Worm (Caenorhabditis elegans): ENCODE data around the gene hlh-12.
A peak's percentile ranks its signal among the peaks of the same experiment; 100 is the strongest.

hlh-12 gene

DNA sequence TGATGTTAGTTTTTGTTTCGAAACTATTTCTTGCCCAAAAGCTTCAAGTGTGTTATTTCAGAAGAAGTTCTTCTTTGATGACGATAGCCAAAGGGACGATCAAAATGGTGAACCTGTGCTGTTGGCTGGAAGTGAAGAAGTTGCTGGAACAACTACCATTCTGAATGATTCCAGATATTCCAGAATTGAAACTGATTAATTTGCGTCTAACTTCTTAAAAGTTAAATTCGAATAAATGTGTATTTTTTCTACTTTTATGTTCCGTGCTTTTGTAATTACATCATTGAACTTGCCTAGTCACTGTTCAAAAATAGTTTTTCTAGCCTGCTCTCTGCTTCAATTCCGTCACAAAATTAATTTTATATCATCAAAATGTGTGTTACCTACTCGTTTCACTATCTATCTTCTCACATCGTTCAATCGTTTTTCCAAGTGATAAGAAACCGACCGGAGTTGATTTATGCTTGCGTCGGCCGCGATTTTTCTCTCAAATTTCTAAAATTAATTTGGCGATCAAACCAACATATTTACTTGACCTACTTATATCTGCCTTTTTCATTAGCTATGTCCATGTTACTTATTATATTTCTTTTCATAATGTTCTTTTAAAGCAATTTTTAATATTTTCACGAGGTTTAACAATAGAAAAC, 4.1 kb downstream of the hlh-12 start:
- TF ChIP-seq pqm-1 (tag; optimal IDR thresholded peaks at IDR 0.05), result peak; percentile 63
- no peak for TF ChIP-seq zag-1 (tag; optimal IDR thresholded peaks at IDR 0.05)
- TF ChIP-seq fos-1 (tag; optimal IDR thresholded peaks at IDR 0.05), result no peak
- TF ChIP-seq elt-2 (tag; optimal IDR thresholded peaks at IDR 0.05), result peak; percentile 82
- no peak for TF ChIP-seq elt-1 (tag; optimal IDR thresholded peaks at IDR 0.05)
- no peak for TF ChIP-seq mdl-1 (tag; optimal IDR thresholded peaks at IDR 0.05)
- TF ChIP-seq snpc-4 (tag; optimal IDR thresholded peaks at IDR 0.05), result peak; percentile 22
- TF ChIP-seq nfya-1 (tag; optimal IDR thresholded peaks at IDR 0.05; ENCODE audit: insufficient read depth), result no peak
- no peak for TF ChIP-seq aly-2 (tag; optimal IDR thresholded peaks at IDR 0.05)

DNA sequence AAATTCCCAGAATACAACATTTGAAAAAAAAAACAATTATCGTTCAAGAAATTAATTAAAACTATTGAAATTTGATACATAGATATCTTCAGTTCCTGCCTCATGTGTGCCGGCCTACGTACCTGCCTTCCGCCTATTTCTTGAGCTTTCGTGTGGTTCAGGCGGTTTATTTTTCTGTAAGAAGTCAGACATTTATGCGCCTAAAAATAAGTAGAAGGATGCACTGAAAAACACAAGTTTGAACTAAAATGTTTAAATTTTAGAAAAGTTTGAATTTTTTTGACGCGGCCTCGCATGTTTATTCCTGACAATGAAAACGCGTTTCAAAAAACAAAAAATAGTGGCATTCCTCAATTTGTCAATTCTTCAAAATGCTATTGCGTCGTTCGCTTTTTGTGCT, 5.5 kb downstream of the hlh-12 start, which contains the start of gene C28C12.11:
C28C12.11 (plus strand) TSS at position 301 of the 400 bp plus-strand sequence.
- TF ChIP-seq nhr-28 (tag; optimal IDR thresholded peaks at IDR 0.05), result no peak

DNA sequence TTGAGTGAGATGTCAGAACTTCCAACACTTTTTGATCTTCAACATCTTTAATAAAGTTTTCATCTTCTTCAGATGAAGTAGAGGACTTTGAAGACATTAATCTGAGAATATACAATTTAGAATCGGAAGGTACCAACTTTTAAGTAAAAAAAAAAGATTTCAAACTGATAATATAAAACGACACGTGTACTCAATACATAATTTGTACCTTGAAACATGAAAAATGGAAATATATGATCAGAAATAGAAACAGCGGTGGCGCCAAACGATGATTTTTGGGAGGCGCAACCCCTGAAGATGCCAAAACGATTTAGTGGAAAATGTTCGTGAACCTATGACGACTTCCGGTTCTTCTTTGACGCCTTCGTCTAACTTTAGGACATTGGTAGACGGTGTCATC, 6.8 kb downstream of the hlh-12 start, which contains the start of gene oat-1:
oat-1 (minus strand) TSS at position 101 of the 400 bp plus-strand sequence.
- no peak for TF ChIP-seq ceh-28 (tag; optimal IDR thresholded peaks at IDR 0.05)

DNA sequence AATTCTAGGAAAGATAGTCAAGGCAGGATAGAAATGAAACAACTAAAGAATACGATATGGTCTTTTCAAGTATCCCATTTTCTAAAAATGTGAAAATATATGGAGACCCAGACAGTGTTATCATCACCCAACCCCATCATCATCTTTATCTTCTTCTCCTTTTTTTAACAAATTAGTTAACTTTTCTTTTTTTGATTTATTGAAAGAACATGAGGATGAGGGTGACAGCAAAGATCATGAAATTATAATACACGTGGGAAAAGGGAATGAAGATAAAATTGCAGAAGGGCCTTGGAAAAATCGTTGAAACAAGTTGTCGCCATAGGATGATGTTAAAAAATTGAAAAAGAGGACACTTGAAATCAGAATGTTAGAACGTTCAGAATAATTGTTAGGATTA, 15.1 kb downstream of the hlh-12 start:
- TF ChIP-seq unc-39 (tag; optimal IDR thresholded peaks at IDR 0.05) (no peak), lsy-12 (tag; optimal IDR thresholded peaks at IDR 0.05) (no peak), unc-62 (GFP tag; optimal IDR thresholded peaks at IDR 0.05) (no peak), ceh-9 (tag; optimal IDR thresholded peaks at IDR 0.05) (no peak), mml-1 (tag; optimal IDR thresholded peaks at IDR 0.05) (no peak), zag-1 (tag; optimal IDR thresholded peaks at IDR 0.05) (no peak), ceh-16 (tag; optimal IDR thresholded peaks at IDR 0.05) (no peak), ZK546.5 (tag; optimal IDR thresholded peaks at IDR 0.05) (no peak), nhr-23 (tag; optimal IDR thresholded peaks at IDR 0.05) (no peak), lin-39 (tag; optimal IDR thresholded peaks at IDR 0.05) (no peak), eor-1 (tag; optimal IDR thresholded peaks at IDR 0.05) (no peak), snpc-4 (tag; optimal IDR thresholded peaks at IDR 0.05) (no peak)

DNA sequence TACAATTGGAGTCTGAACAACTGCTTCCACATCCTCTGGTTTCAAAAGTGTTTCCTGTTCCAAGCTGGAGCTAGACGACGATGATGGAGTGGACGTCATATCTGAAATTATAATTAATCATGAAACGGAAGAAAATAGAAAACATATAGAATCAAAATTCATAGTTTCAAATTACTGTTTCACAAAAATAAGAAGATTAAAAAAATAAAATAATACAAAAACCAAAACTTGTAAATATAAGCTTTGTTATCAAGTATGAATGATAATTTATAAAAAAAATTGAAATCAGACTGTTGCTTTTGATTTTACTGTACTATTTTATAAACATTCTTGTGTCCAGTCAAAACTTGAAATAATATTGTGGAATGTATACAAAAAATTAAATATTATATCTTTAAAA, 15.5 kb downstream of the hlh-12 start, which contains the start of gene str-176:
str-176 (minus strand) TSS at position 101 of the 400 bp plus-strand sequence.
- no peak for TF ChIP-seq egl-27 (tag; optimal IDR thresholded peaks at IDR 0.05)
- TF ChIP-seq eor-1 (tag; optimal IDR thresholded peaks at IDR 0.05), result no peak
- no peak for TF ChIP-seq ceh-9 (tag; optimal IDR thresholded peaks at IDR 0.05)
- no peak for TF ChIP-seq mml-1 (tag; optimal IDR thresholded peaks at IDR 0.05)
- no peak for TF ChIP-seq elt-3 (tag; optimal IDR thresholded peaks at IDR 0.05)
- TF ChIP-seq nhr-23 (tag; optimal IDR thresholded peaks at IDR 0.05), result no peak
- TF ChIP-seq nhr-12 (tag; optimal IDR thresholded peaks at IDR 0.05), result no peak
- TF ChIP-seq nhr-77 (tag; optimal IDR thresholded peaks at IDR 0.05), result no peak
- no peak for TF ChIP-seq ceh-16 (tag; optimal IDR thresholded peaks at IDR 0.05)
- no peak for TF ChIP-seq nfya-1 (tag; optimal IDR thresholded peaks at IDR 0.05; ENCODE audit: insufficient read depth)
- TF ChIP-seq nhr-67 (tag; optimal IDR thresholded peaks at IDR 0.05), result no peak
- TF ChIP-seq R02D3.7 (tag; optimal IDR thresholded peaks at IDR 0.05), result no peak
- TF ChIP-seq mdl-1 (tag; optimal IDR thresholded peaks at IDR 0.05), result no peak
- no peak for TF ChIP-seq unc-62 (GFP tag; optimal IDR thresholded peaks at IDR 0.05)
- TF ChIP-seq skn-1 (tag; optimal IDR thresholded peaks at IDR 0.05), result no peak
- TF ChIP-seq nhr-28 (tag; optimal IDR thresholded peaks at IDR 0.05), result no peak

DNA sequence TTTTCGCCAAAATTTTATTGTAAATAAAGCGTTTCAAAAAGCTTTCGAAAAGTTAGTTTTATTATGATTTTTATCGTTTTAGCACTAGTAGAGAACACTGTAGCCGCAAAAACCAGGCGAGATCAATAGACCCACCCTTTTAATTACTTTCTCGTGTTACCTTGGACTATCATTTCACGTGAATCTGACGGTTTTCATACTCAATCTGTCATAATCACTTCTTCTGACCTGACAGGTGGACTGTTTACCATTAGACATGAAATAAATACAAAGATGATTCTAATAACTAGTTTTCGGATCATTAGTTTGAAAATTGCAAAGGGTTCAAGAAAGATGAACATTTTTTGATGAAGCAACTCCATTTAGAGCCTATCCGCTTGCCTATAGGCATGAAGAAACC, 16.2 kb downstream of the hlh-12 start:
- TF ChIP-seq mdl-1 (tag; optimal IDR thresholded peaks at IDR 0.05) (peak; percentile 37), nhr-23 (tag; optimal IDR thresholded peaks at IDR 0.05) (peak; percentile 70), nhr-43 (tag; optimal IDR thresholded peaks at IDR 0.05; ENCODE audit: poor library complexity, severe bottlenecking) (peak; percentile 11), pqm-1 (tag; optimal IDR thresholded peaks at IDR 0.05) (no peak), nhr-12 (tag; optimal IDR thresholded peaks at IDR 0.05) (no peak), egl-27 (tag; optimal IDR thresholded peaks at IDR 0.05) (peak; percentile 41), nhr-25 (tag; optimal IDR thresholded peaks at IDR 0.05) (peak; percentile 64), aly-2 (tag; optimal IDR thresholded peaks at IDR 0.05) (no peak), nhr-237 (tag; optimal IDR thresholded peaks at IDR 0.05) (no peak), unc-62 (GFP tag; optimal IDR thresholded peaks at IDR 0.05) (peak; percentile 80), lsy-12 (tag; optimal IDR thresholded peaks at IDR 0.05) (no peak)

Data from whole organism, L3 larva.